Fruit fly (Drosophila melanogaster): ENCODE data around the gene Pc.

Pc gene

dm6 chr3L:21298375-21298774 lies 19.4 kb downstream of the Pc start, which contains the start of gene CG43702:
TSS of gene CG43702 (plus strand) at chr3L:21298675.
- TF ChIP-seq psq (optimal IDR thresholded peaks at IDR 0.05) (no peak), insv (optimal IDR thresholded peaks at IDR 0.05) (no peak), h (optimal IDR thresholded peaks at IDR 0.05) (no peak), ttk (optimal IDR thresholded peaks at IDR 0.05) (no peak), Myc (optimal IDR thresholded peaks at IDR 0.05) (no peak), Sin3A (optimal IDR thresholded peaks at IDR 0.05) (no peak)

- TF ChIP-seq psq (optimal IDR thresholded peaks at IDR 0.05) (no peak), insv (optimal IDR thresholded peaks at IDR 0.05) (no peak), ttk (optimal IDR thresholded peaks at IDR 0.05) (no peak), Myc (optimal IDR thresholded peaks at IDR 0.05) (no peak), h (optimal IDR thresholded peaks at IDR 0.05) (no peak), Sin3A (optimal IDR thresholded peaks at IDR 0.05) (no peak)
Measured at dm6 chr3L:21297703-21298102, 20.1 kb downstream of the Pc start, which contains the start of gene Edg78E. TSS of gene Edg78E (minus strand) at chr3L:21297803.

dm6 chr3L:21294202-21294601 lies 23.6 kb downstream of the Pc start, which contains the start of gene Cpr78Cb:
TSS of gene Cpr78Cb (plus strand) at chr3L:21294492.
- TF ChIP-seq insv (optimal IDR thresholded peaks at IDR 0.05) (no peak), Sin3A (optimal IDR thresholded peaks at IDR 0.05) (no peak), Myc (optimal IDR thresholded peaks at IDR 0.05) (no peak), h (optimal IDR thresholded peaks at IDR 0.05) (no peak), ttk (optimal IDR thresholded peaks at IDR 0.05) (no peak)

dm6 chr3L:21292700-21293099 lies 25.1 kb downstream of the Pc start, which contains the start of gene Cpr78Ca:
TSS of gene Cpr78Ca (minus strand) at chr3L:21292800.
- TF ChIP-seq h (optimal IDR thresholded peaks at IDR 0.05) (no peak), Myc (optimal IDR thresholded peaks at IDR 0.05) (no peak), insv (optimal IDR thresholded peaks at IDR 0.05) (no peak), psq (optimal IDR thresholded peaks at IDR 0.05) (no peak), Sin3A (optimal IDR thresholded peaks at IDR 0.05) (no peak), ttk (optimal IDR thresholded peaks at IDR 0.05) (no peak)

- TF ChIP-seq psq (optimal IDR thresholded peaks at IDR 0.05) (no peak), insv (optimal IDR thresholded peaks at IDR 0.05) (no peak), Sin3A (optimal IDR thresholded peaks at IDR 0.05) (no peak), Myc (optimal IDR thresholded peaks at IDR 0.05) (no peak), h (optimal IDR thresholded peaks at IDR 0.05) (no peak), ttk (optimal IDR thresholded peaks at IDR 0.05) (no peak)
Measured at dm6 chr3L:21291055-21291454, 26.8 kb downstream of the Pc start.

dm6 chr3L:21290336-21290735 lies 27.5 kb downstream of the Pc start:
- TF ChIP-seq ttk (optimal IDR thresholded peaks at IDR 0.05) (no peak), psq (optimal IDR thresholded peaks at IDR 0.05) (no peak), Sin3A (optimal IDR thresholded peaks at IDR 0.05) (no peak), Myc (optimal IDR thresholded peaks at IDR 0.05) (no peak), insv (optimal IDR thresholded peaks at IDR 0.05) (no peak), h (optimal IDR thresholded peaks at IDR 0.05) (no peak)

dm6 chr3L:21285639-21286338 lies 32.0 kb downstream of the Pc start, which contains the start of the genes CG12974 and pzg:
TSS of gene CG12974 (minus strand) at chr3L:21285962.
TSS of gene pzg (plus strand) at chr3L:21286099.
- no peak for TF ChIP-seq psq (optimal IDR thresholded peaks at IDR 0.05)
- no peak for TF ChIP-seq ttk (optimal IDR thresholded peaks at IDR 0.05)
- TF ChIP-seq Myc (optimal IDR thresholded peaks at IDR 0.05): no peak
- TF ChIP-seq insv (optimal IDR thresholded peaks at IDR 0.05): no peak
- TF ChIP-seq Sin3A (optimal IDR thresholded peaks at IDR 0.05): no peak
- TF ChIP-seq h (optimal IDR thresholded peaks at IDR 0.05): no peak

dm6 chr3L:21284720-21285638 lies 32.8 kb downstream of the Pc start:
- TF ChIP-seq insv (optimal IDR thresholded peaks at IDR 0.05): no peak
- no peak for TF ChIP-seq h (optimal IDR thresholded peaks at IDR 0.05)

dm6 chr3L:21283795-21284194 lies 34.0 kb downstream of the Pc start:
- TF ChIP-seq Myc (optimal IDR thresholded peaks at IDR 0.05): no peak
- TF ChIP-seq insv (optimal IDR thresholded peaks at IDR 0.05): no peak
- TF ChIP-seq psq (optimal IDR thresholded peaks at IDR 0.05): no peak
- TF ChIP-seq ttk (optimal IDR thresholded peaks at IDR 0.05): no peak
- no peak for TF ChIP-seq h (optimal IDR thresholded peaks at IDR 0.05)
- no peak for TF ChIP-seq Sin3A (optimal IDR thresholded peaks at IDR 0.05)

dm6 chr3L:21282741-21283140 lies 35.1 kb downstream of the Pc start:
- no peak for TF ChIP-seq psq (optimal IDR thresholded peaks at IDR 0.05)

dm6 chr3L:21281706-21282105 lies 36.1 kb downstream of the Pc start:
- TF ChIP-seq h (optimal IDR thresholded peaks at IDR 0.05) (no peak), Myc (optimal IDR thresholded peaks at IDR 0.05) (no peak), insv (optimal IDR thresholded peaks at IDR 0.05) (no peak), Sin3A (optimal IDR thresholded peaks at IDR 0.05) (no peak), psq (optimal IDR thresholded peaks at IDR 0.05) (no peak), ttk (optimal IDR thresholded peaks at IDR 0.05) (no peak)

dm6 chr3L:21280996-21281691 lies 36.7 kb downstream of the Pc start, which contains the start of gene ppl:
TSS of gene ppl (minus strand) at chr3L:21281506.
- TF ChIP-seq insv (optimal IDR thresholded peaks at IDR 0.05) (no peak), psq (optimal IDR thresholded peaks at IDR 0.05) (no peak), h (optimal IDR thresholded peaks at IDR 0.05) (no peak), ttk (optimal IDR thresholded peaks at IDR 0.05) (no peak), Sin3A (optimal IDR thresholded peaks at IDR 0.05) (no peak), Myc (optimal IDR thresholded peaks at IDR 0.05) (no peak)
